Worm (Caenorhabditis elegans) whole organism, L3 larva: ENCODE data around the gene T24C4.2.

Source experiments
- ZK546.5 ChIP-seq: sonication (generic microtip); optimal IDR thresholded peaks from 2 replicates; lab custom pipeline; 2017; ENCODE audit warnings: missing biosample characterization, missing genetic modification characterization
- pha-4 ChIP-seq: fragments of 150-350 bp; optimal IDR thresholded peaks from 2 replicates; lab custom pipeline; 2014; ENCODE audit warnings: missing biosample characterization, missing genetic modification reagents, missing genetic modification characterization

- no peak for TF ChIP-seq ZK546.5 (tag; lab: Kevin White, UChicago)
- TF ChIP-seq pha-4 (tag; lab: Kevin White, UChicago): peak; percentile 51
These were observed 25.2 kb downstream of the T24C4.2 start for ce11 chrIII:844577-844976.
